Fruit fly (Drosophila melanogaster): ENCODE measurements around the gene CG2656.

Gene CG2656

dm6 chr3R:7150544-7151406 lies 6.3 kb downstream of the CG2656 start, which contains the start of the genes gfzf and Sas-4:
Gene gfzf (minus strand): TSS chr3R:7150968.
Gene Sas-4 (plus strand): TSS chr3R:7151367.
- peak; percentile 15 for TF ChIP-seq CG17801 (GFP tag; optimal IDR thresholded peaks at IDR 0.05; ENCODE audit: partially characterized antibody)

DNA sequence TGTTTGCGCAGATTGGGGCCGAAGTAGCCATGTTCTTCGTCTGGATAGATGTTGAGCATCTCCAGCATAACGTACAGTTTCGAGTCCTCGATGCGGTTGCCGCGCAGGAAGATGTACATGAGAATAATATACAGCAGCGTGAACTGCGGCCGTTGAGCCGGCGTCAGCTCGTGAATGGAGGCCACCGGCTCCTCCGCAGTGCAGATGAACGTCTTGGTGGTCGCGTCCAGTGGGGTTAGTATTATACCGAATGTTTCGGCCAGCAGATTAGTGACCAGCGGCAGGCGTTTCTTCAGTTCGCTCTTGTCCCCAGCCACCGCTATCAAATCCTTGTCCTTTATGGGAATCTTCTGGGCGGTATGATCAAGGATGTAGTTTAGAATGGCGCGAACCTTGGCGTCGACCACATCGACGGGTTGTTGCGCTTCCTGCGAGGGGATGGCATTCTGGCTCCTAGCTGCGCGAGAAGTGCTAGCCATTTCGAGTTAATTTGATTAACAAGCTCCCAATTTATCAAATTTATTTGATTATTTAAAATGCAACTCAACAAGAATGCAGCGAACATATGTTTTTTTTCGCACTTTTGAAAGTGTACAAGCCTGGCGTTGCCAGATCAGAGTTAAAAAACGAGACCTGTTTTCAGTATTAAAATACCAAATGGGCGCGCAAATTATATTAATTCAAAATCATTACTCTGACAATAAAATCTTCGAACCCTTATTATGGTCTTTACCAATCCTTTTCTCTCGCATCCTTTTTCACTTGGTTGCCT lies 10.2 kb downstream of the CG2656 start, which contains the start of gene MAGE:
Gene MAGE, minus strand, starts transcription at position 595 of the 772 bp plus-strand sequence.
- no peak for TF ChIP-seq CG17801 (GFP tag; optimal IDR thresholded peaks at IDR 0.05; ENCODE audit: partially characterized antibody)

DNA sequence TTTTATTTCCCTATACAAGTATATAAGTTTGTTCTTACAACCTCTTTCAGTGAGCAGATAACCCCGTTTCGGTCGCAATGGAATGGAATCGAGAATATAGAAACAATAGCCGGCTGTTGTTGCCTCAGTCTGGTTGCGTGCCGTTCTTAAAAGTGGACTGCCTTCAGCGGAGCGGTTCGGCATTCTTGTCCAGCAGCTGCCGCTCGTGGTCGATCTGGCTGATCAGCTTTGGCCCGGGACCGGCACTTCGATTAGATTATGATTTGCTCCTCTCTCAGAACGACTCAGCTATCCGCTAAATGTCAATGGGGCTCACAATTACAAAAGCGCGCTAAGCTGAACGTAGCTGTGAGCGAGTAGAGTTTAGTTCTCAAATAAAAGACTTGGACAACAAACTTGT lies 12.6 kb downstream of the CG2656 start:
- TF ChIP-seq CG17801 (GFP tag; optimal IDR thresholded peaks at IDR 0.05; ENCODE audit: partially characterized antibody), result no peak

DNA sequence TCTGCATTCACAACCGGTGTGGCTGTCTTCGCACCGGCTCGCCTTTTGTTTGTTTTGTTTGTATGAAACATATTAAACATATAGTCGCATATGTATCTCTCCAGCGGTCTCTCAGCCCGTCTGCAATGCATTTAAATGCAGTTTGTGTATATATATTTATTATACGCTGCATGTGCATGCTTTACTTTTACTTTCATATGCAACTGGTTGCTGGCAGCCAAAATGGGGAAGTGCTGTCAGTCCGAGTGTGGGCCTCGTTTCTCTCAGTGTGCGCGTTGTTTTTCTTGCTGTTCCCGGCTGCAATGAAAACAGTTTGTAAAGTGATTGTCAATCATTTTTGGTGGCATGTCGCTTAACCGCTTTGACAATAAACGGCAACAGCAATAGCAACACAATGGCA lies 15.1 kb downstream of the CG2656 start:
- no peak for TF ChIP-seq CG17801 (GFP tag; optimal IDR thresholded peaks at IDR 0.05; ENCODE audit: partially characterized antibody)

DNA sequence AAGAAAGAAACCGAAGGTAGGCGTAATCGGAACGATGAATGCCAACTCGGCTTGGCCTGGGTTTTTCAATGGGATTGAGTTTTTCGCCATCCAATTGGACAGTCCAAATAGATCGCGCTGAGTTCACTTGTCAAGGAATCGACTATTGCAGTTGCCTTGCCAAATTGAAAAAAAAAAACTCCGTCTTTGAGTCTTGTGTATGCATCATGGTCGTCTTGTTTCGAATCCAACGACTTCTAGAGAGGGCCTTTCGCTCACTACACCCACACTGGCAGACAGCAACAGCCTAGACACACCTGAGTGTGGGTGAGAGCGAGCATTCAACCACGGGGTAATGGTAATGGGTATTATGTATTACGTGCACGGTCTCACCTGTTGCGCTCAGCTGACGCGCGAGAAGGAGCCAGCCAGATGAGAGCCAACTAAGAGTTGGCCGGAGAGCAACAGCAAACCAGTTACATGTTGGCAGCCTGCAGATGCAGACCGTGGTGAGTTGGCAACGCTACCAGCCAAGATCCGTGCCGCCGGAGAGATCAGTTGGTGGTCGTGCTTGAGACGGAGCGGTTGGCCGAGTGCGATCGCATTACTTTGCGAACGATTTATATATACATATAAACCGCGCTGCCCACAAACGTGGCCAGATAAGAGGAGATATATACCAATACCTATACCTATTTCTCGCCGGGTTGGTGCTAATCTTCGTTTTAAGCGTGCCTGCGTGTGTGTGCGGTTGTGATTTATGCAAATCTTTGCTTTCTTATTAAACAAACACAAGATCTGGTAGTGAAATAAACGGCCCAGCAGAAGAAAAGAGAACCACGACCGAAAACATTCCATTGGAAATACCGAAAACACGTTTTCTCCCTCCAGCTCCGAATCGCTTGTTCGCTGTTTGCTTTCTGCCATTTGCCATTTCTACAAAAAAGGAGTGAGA lies 18.1 kb downstream of the CG2656 start, which contains the start of gene sas:
Gene sas, plus strand, starts transcription at position 453 of the 934 bp plus-strand sequence.
- no peak for TF ChIP-seq CG17801 (GFP tag; optimal IDR thresholded peaks at IDR 0.05; ENCODE audit: partially characterized antibody)

- no peak for TF ChIP-seq CG17801 (GFP tag; optimal IDR thresholded peaks at IDR 0.05; ENCODE audit: partially characterized antibody)
Observed at dm6 chr3R:7169927-7170326, 25.4 kb downstream of the CG2656 start.

DNA sequence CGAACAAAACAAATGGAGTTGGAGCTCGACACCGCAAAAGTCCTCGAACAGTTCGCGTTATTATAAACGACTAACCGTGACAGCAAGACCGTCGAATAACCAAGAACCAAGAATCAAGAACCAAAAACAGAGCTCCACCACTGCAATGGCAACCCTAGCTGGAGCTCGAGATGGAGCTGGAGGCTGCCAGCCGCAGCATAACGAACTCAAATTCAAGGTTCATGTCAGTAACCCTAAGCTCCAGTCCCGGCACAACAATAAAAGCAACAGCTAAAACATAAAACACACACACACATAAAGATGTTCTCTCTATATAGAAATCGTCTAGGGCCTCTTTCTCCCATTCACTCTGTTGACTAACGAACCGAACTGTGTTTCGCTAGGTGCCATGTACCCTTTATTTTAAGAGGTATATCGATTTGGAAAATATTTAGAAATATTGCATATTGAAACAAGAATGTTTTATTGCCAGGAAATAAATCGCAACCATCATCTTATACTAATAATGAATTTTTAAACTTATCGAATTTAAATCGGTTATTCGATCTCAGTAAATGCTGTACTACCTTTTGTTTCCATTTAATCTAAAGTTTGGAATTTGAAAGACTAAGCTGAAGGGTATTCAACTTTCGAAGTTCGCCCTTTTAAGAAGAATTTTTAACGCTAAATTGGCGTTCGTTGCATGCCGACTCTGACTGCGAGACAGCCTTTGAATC lies 27.0 kb downstream of the CG2656 start:
- TF ChIP-seq CG17801 (GFP tag; optimal IDR thresholded peaks at IDR 0.05; ENCODE audit: partially characterized antibody), result no peak

DNA sequence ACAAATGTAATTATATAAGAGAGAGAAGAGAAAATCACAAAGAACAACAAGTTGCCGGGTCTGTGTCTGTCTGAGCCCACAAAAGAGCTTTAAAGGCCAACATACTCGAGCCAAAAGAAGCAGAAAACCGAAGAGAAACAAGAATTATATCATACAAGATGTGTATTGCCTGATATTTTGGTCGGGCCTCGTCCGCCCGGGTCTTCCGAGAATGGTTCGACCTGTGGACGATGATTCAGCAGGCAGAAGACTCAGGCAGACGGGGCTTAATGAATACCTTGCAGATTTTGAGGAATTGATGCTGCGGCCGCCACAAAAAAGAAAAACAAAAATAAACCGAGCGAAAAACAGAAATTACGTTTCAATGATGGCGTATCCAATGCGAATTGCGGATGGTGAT lies 28.5 kb downstream of the CG2656 start:
- no peak for TF ChIP-seq CG17801 (GFP tag; optimal IDR thresholded peaks at IDR 0.05; ENCODE audit: partially characterized antibody)

- no peak for TF ChIP-seq CG17801 (GFP tag; optimal IDR thresholded peaks at IDR 0.05; ENCODE audit: partially characterized antibody)
Observed at dm6 chr3R:7174755-7175154, 30.2 kb downstream of the CG2656 start.

DNA sequence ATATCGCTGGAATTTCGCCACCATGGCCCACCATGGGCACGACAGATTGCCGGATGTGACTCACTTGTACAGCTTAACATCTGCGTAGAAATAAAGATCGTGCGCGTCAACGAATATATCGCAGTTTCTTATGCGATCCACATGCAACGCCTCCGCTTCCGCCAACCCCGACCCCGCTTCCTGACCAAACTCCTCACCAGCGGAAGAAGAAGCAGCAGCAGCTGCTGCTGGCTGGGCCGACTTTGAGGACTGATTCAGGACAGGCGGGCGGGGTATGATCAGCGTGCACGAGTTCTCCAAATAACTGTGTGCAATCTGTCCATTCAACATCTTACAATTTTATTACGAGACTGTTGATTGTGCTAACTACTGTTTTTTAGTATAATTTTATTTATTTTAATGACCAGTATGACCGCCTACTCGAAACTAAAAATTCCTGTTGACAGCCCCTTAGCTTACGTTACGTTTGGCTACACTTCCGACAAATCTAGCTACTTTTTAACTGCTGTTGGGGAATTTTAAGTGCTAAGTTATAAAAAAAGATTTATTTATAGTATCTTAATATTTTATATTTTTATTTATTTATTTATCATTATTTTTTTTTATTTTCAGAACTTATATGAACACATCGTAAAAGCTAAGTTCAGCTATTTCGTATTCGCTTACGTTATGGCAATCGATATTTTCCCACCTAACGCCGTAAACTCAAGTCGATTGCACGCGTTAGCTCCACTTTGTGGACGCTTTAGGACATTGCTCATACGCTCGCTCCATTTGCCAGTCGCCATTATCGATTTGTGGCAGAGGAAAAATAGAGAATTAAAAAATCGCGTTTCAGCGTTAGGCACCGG lies 41.9 kb downstream of the CG2656 start, which contains the start of the genes CG10055 and lap:
Gene CG10055, minus strand, starts transcription at position 432 of the 851 bp plus-strand sequence.
Gene lap, plus strand, starts transcription at position 753 of the 851 bp plus-strand sequence.
- TF ChIP-seq CG17801 (GFP tag; optimal IDR thresholded peaks at IDR 0.05; ENCODE audit: partially characterized antibody), result no peak

dm6 chr3R:7187093-7187912 lies 42.8 kb downstream of the CG2656 start:
- TF ChIP-seq CG17801 (GFP tag; optimal IDR thresholded peaks at IDR 0.05; ENCODE audit: partially characterized antibody), result no peak

dm6 chr3R:7187989-7188388 lies 43.5 kb downstream of the CG2656 start:
- no peak for TF ChIP-seq CG17801 (GFP tag; optimal IDR thresholded peaks at IDR 0.05; ENCODE audit: partially characterized antibody)

All from ovary, adult (tissue).